Worm (Caenorhabditis elegans): Measurements from ENCODE around the gene adal-1.

The adal-1 gene

ce11 chrII:6888211-6888610, 5.2 kb downstream of the adal-1 start (continued):
- TF ChIP-seq lin-54 (GFP tag; optimal IDR thresholded peaks at IDR 0.05) = peak; percentile 44

- TF ChIP-seq cebp-1 (GFP tag; IDR thresholded peaks at IDR 0.05) (no peak), cebp-1 (tag; optimal IDR thresholded peaks at IDR 0.05) (no peak), ceh-40 (GFP tag; IDR thresholded peaks at IDR 0.05) (no peak), snpc-1.1 (tag; optimal IDR thresholded peaks at IDR 0.05; ENCODE audit: insufficient read depth) (no peak), hmg-1.2 (GFP tag; IDR thresholded peaks at IDR 0.05) (peak; percentile 27; the same call in 1 of the 2 replicates)
Observed at ce11 chrII:6887319-6888005, 6.0 kb downstream of the adal-1 start, which contains the start of gene pmp-2. Gene pmp-2 (minus strand): TSS chrII:6887805.

ce11 chrII:6884568-6884967, 8.9 kb downstream of the adal-1 start:
- TF ChIP-seq hmg-1.2 (GFP tag; IDR thresholded peaks at IDR 0.05) = no peak
- TF ChIP-seq him-1 (tag; optimal IDR thresholded peaks at IDR 0.05) = no peak
- no peak for TF ChIP-seq F52B5.7 (tag; optimal IDR thresholded peaks at IDR 0.05)
- TF ChIP-seq bed-2 (GFP tag; IDR thresholded peaks at IDR 0.05) = no peak
- TF ChIP-seq nhr-80 (tag; optimal IDR thresholded peaks at IDR 0.05) = peak; percentile 18

- TF ChIP-seq ztf-18 (tag; optimal IDR thresholded peaks at IDR 0.05) (no peak), fkh-3 (tag; optimal IDR thresholded peaks at IDR 0.05) (no peak), cebp-2 (GFP tag; IDR thresholded peaks at IDR 0.05) (no peak), ets-4 (GFP tag; optimal IDR thresholded peaks at IDR 0.05) (peak; percentile 51), F37B4.10 (GFP tag; IDR thresholded peaks at IDR 0.05) (no peak), snpc-1.1 (tag; optimal IDR thresholded peaks at IDR 0.05; ENCODE audit: insufficient read depth) (no peak), nhr-80 (tag; optimal IDR thresholded peaks at IDR 0.05) (peak; percentile 78)
Observed at ce11 chrII:6883716-6884115, 9.7 kb downstream of the adal-1 start, which contains the start of gene pmp-1. Gene pmp-1 (minus strand): TSS chrII:6883754.

ce11 chrII:6882335-6882734, 11.1 kb downstream of the adal-1 start:
- no peak for TF ChIP-seq zfh-2 (GFP tag; conservative IDR thresholded peaks at IDR 0.05)
- TF ChIP-seq lsl-1 (GFP tag; optimal IDR thresholded peaks at IDR 0.05) = no peak
- TF ChIP-seq athp-1 (tag; optimal IDR thresholded peaks at IDR 0.05) = no peak
- no peak for TF ChIP-seq egl-44 (GFP tag; IDR thresholded peaks at IDR 0.05)
- no peak for TF ChIP-seq him-1 (tag; optimal IDR thresholded peaks at IDR 0.05)
- TF ChIP-seq madf-3 (GFP tag; IDR thresholded peaks at IDR 0.05) = no peak
- no peak for TF ChIP-seq ama-1 (optimal IDR thresholded peaks at IDR 0.05)
- TF ChIP-seq ama-1 (GFP tag; optimal IDR thresholded peaks at IDR 0.05) = no peak
- no peak for TF ChIP-seq sea-2 (GFP tag; IDR thresholded peaks at IDR 0.05)
- no peak for TF ChIP-seq tlf-1 (GFP tag; optimal IDR thresholded peaks at IDR 0.05)
- no peak for TF ChIP-seq Y53G8AR.9 (GFP tag; conservative IDR thresholded peaks at IDR 0.05)
- no peak for TF ChIP-seq attf-3 (GFP tag; conservative IDR thresholded peaks at IDR 0.05)
- TF ChIP-seq ets-4 (GFP tag; optimal IDR thresholded peaks at IDR 0.05) = no peak
- no peak for TF ChIP-seq ccch-3 (GFP tag; optimal IDR thresholded peaks at IDR 0.05)
- TF ChIP-seq B0019.2 (GFP tag; conservative IDR thresholded peaks at IDR 0.05) = no peak
- no peak for TF ChIP-seq rcor-1 (GFP tag; IDR thresholded peaks at IDR 0.05)
- TF ChIP-seq nhr-27 (tag; optimal IDR thresholded peaks at IDR 0.05) = no peak
- TF ChIP-seq gei-17 (GFP tag; optimal IDR thresholded peaks at IDR 0.05) = no peak
- TF ChIP-seq ceh-58 (GFP tag; IDR thresholded peaks at IDR 0.05) = no peak
- TF ChIP-seq F49E8.2 (tag; optimal IDR thresholded peaks at IDR 0.05; ENCODE audit: insufficient read depth) = no peak
- TF ChIP-seq tbp1 (GFP tag; optimal IDR thresholded peaks at IDR 0.05) = no peak
